Worm (Caenorhabditis elegans): ENCODE data around the gene srlf-7.

- no peak for TF ChIP-seq ama-1 (optimal IDR thresholded peaks at IDR 0.05)
- no peak for TF ChIP-seq nhr-12 (tag; optimal IDR thresholded peaks at IDR 0.05)
- TF ChIP-seq ceh-28 (tag; optimal IDR thresholded peaks at IDR 0.05) = no peak
- TF ChIP-seq pha-4 (tag; optimal IDR thresholded peaks at IDR 0.05) = no peak
- no peak for TF ChIP-seq skn-1 (tag; optimal IDR thresholded peaks at IDR 0.05)
- no peak for TF ChIP-seq R02D3.7 (tag; optimal IDR thresholded peaks at IDR 0.05)
- TF ChIP-seq nhr-23 (tag; optimal IDR thresholded peaks at IDR 0.05) = no peak
- TF ChIP-seq eor-1 (tag; optimal IDR thresholded peaks at IDR 0.05) = no peak
- no peak for TF ChIP-seq nhr-11 (tag; optimal IDR thresholded peaks at IDR 0.05)
- no peak for TF ChIP-seq snpc-4 (tag; optimal IDR thresholded peaks at IDR 0.05)
- no peak for TF ChIP-seq nhr-28 (tag; optimal IDR thresholded peaks at IDR 0.05)
- TF ChIP-seq ZK546.5 (tag; optimal IDR thresholded peaks at IDR 0.05) = no peak
Observed at ce11 chrIV:7158161-7158560, 30.9 kb upstream of the srlf-7 start.

Data from whole organism, L3 larva.